Worm (Caenorhabditis elegans) whole organism, L1 larva: ENCODE results near the gene C14B9.3.

ENCODE experiments used
- C16A3.4 ChIP-seq: fragments of 150-350 bp; optimal IDR thresholded peaks from 2 replicates; lab custom pipeline; 2014; ENCODE audit warnings: missing biosample characterization, missing genetic modification characterization
- C34B4.2 ChIP-seq: sonication (generic microtip); optimal IDR thresholded peaks from 2 replicates; lab custom pipeline; 2017; ENCODE audit warnings: mild to moderate bottlenecking, missing genetic modification characterization, missing compliant biosample characterization
- aha-1 ChIP-seq: fragments of 150-350 bp; optimal IDR thresholded peaks from 2 replicates; lab custom pipeline; 2014; ENCODE audit warnings: missing biosample characterization, missing genetic modification characterization
- ama-1 ChIP-seq: fragments of 150-350 bp; optimal IDR thresholded peaks from 2 replicates; lab custom pipeline; 2014
- blmp-1 ChIP-seq: fragments of 150-350 bp; optimal IDR thresholded peaks from 2 replicates; lab custom pipeline; 2014; ENCODE audit warnings: missing biosample characterization, missing genetic modification characterization
- ceh-63 ChIP-seq: fragments of 200-800 bp; sonication (Bioruptor generic); optimal IDR thresholded peaks from 2 replicates; lab custom pipeline; 2018; ENCODE audit warnings: mild to moderate bottlenecking, missing genetic modification characterization, missing compliant biosample characterization
- ceh-82 ChIP-seq, 3 experiments: fragments of 150-350 bp in 1 of 3; sonication (generic microtip) in 2 of 3; optimal IDR thresholded peaks; 2 replicates each; lab custom pipeline; 2014 to 2017; ENCODE audit warnings: missing biosample characterization in 3 of 3, missing genetic modification characterization in 3 of 3
- ceh-88 ChIP-seq: fragments of 200-800 bp; sonication (Bioruptor generic); IDR thresholded peaks from 2 replicates; pipeline ENCODE4 v1.3.6; 2022; ENCODE audit warnings: missing genetic modification characterization, missing compliant biosample characterization
- dpl-1 ChIP-seq, 3 experiments: fragments of 150-350 bp in 2 of 3; sonication (generic microtip) in 1 of 3; optimal IDR thresholded peaks; 2 replicates each; lab custom pipeline; 2014 to 2017; ENCODE audit warnings: missing biosample characterization in 3 of 3, missing genetic modification characterization in 3 of 3, missing genetic modification reagents in 3 of 3
- dsc-1 ChIP-seq: sonication (generic microtip); optimal IDR thresholded peaks from 2 replicates; lab custom pipeline; 2016; ENCODE audit warnings: mild to moderate bottlenecking, missing genetic modification characterization, missing compliant biosample characterization
- efl-1 ChIP-seq, 4 experiments: fragments of 150-350 bp; optimal IDR thresholded peaks in 3 of 4; peaks in 1 of 4; 1 replicate in 1 of 4; 2 replicates in 3 of 4; lab custom pipeline; 2014; ENCODE audit warnings: missing biosample characterization in 2 of 4, missing genetic modification characterization in 2 of 4, missing genetic modification reagents in 2 of 4
- egl-13 ChIP-seq: sonication (generic microtip); optimal IDR thresholded peaks from 2 replicates; lab custom pipeline; 2016; ENCODE audit warnings: missing genotype, missing genetic modification reagents, missing genetic modification characterization, missing compliant biosample characterization
- egl-27 ChIP-seq, 2 experiments: fragments of 150-350 bp in 1 of 2; sonication (generic microtip); optimal IDR thresholded peaks; 3 replicates each; lab custom pipeline; 2017 to 2018; ENCODE audit warnings: missing biosample characterization in 2 of 2, missing genetic modification characterization in 2 of 2, missing genetic modification reagents in 2 of 2
- elt-2 ChIP-seq: sonication (generic microtip); optimal IDR thresholded peaks from 2 replicates; lab custom pipeline; 2016; ENCODE audit warnings: missing genetic modification characterization, mild to moderate bottlenecking, inconsistent platforms, missing compliant biosample characterization, missing genetic modification reagents
- ets-5 ChIP-seq: fragments of 200-800 bp; sonication (Bioruptor generic); IDR thresholded peaks from 2 replicates; pipeline ENCODE4 v1.3.6; 2022; ENCODE audit warnings: missing genetic modification characterization, missing compliant biosample characterization
- fkh-10 ChIP-seq: sonication (generic microtip); optimal IDR thresholded peaks from 2 replicates; lab custom pipeline; 2017; ENCODE audit warnings: missing biosample characterization, missing genetic modification reagents, missing genetic modification characterization
- fkh-8 ChIP-seq: sonication (generic microtip); optimal IDR thresholded peaks from 2 replicates; lab custom pipeline; 2016; ENCODE audit warnings: mild to moderate bottlenecking, missing genetic modification characterization, missing compliant biosample characterization
- fos-1 ChIP-seq: fragments of 150-350 bp; optimal IDR thresholded peaks from 2 replicates; lab custom pipeline; 2014; ENCODE audit warnings: missing biosample characterization, missing genetic modification characterization
- hlh-17 ChIP-seq: fragments of 200-800 bp; sonication (Bioruptor generic); optimal IDR thresholded peaks from 2 replicates; lab custom pipeline; 2018; ENCODE audit warnings: missing genetic modification characterization, mild to moderate bottlenecking, missing compliant biosample characterization, moderate library complexity, borderline replicate concordance
- hlh-4 ChIP-seq: sonication (generic microtip); optimal IDR thresholded peaks from 2 replicates; lab custom pipeline; 2016; ENCODE audit warnings: mild to moderate bottlenecking, missing genetic modification characterization, missing compliant biosample characterization
- hpl-2 ChIP-seq: fragments of 150-350 bp; optimal IDR thresholded peaks from 2 replicates; lab custom pipeline; 2014; ENCODE audit warnings: missing biosample characterization, missing genetic modification reagents, missing genetic modification characterization
- isw-1 ChIP-seq: fragments of 200-800 bp; sonication (Bioruptor generic); IDR thresholded peaks from 2 replicates; pipeline ENCODE4 v1.3.6; 2022; ENCODE audit warnings: missing genetic modification characterization, missing compliant biosample characterization
- jun-1 ChIP-seq: fragments of 150-350 bp; optimal IDR thresholded peaks from 2 replicates; lab custom pipeline; 2014; ENCODE audit warnings: missing biosample characterization, missing genetic modification reagents, missing genetic modification characterization
- lin-14 ChIP-seq: fragments of 200-800 bp; sonication (Bioruptor generic); optimal IDR thresholded peaks from 2 replicates; lab custom pipeline; 2018; ENCODE audit warnings: mild to moderate bottlenecking, missing genetic modification characterization, moderate library complexity, missing compliant biosample characterization
- lin-15B ChIP-seq: fragments of 150-350 bp; sonication (generic microtip); optimal IDR thresholded peaks from 3 replicates; lab custom pipeline; 2014; ENCODE audit warnings: missing biosample characterization, missing genetic modification characterization
- lir-3 ChIP-seq: sonication (generic microtip); optimal IDR thresholded peaks from 2 replicates; lab custom pipeline; 2016; ENCODE audit warnings: mild to moderate bottlenecking, missing genetic modification characterization, moderate library complexity, missing compliant biosample characterization; ENCODE audit not compliant: poor library complexity
- mab-9 ChIP-seq: fragments of 200-800 bp; sonication (Bioruptor generic); IDR thresholded peaks from 2 replicates; pipeline ENCODE4 v1.3.6; 2022; ENCODE audit warnings: missing genetic modification reagents, missing genetic modification characterization, missing compliant biosample characterization
- mdl-1 ChIP-seq, 2 experiments: fragments of 150-350 bp; optimal IDR thresholded peaks; 2 replicates each; lab custom pipeline; 2014 to 2017; ENCODE audit warnings: missing biosample characterization in 2 of 2, missing genetic modification characterization in 2 of 2, inconsistent platforms in 1 of 2
- mef-2 ChIP-seq: fragments of 150-350 bp; optimal IDR thresholded peaks from 2 replicates; lab custom pipeline; 2014; ENCODE audit warnings: missing biosample characterization, missing genetic modification characterization
- mep-1 ChIP-seq: fragments of 150-350 bp; optimal IDR thresholded peaks from 2 replicates; lab custom pipeline; 2014; ENCODE audit warnings: missing biosample characterization, missing genetic modification characterization
- nhr-12 ChIP-seq: sonication (generic microtip); optimal IDR thresholded peaks from 2 replicates; lab custom pipeline; 2017; ENCODE audit warnings: missing biosample characterization, missing genetic modification characterization
- nhr-19 ChIP-seq: fragments of 200-800 bp; sonication (Bioruptor generic); conservative IDR thresholded peaks from 2 replicates; pipeline ENCODE4 v1.3.6; 2022; ENCODE audit warnings: missing genetic modification characterization, missing compliant biosample characterization
- nhr-20 ChIP-seq: sonication (generic microtip); optimal IDR thresholded peaks from 2 replicates; lab custom pipeline; 2016; ENCODE audit warnings: mild to moderate bottlenecking, missing genetic modification characterization, missing compliant biosample characterization
- nhr-76 ChIP-seq: sonication (generic microtip); optimal IDR thresholded peaks from 2 replicates; lab custom pipeline; 2017; ENCODE audit warnings: missing biosample characterization, missing genetic modification characterization
- nhr-85 ChIP-seq: sonication (generic microtip); peaks from one replicate; lab custom pipeline; 2016; ENCODE audit warnings: missing genetic modification characterization, inconsistent platforms, missing compliant biosample characterization
- nhr-90 ChIP-seq: sonication (generic microtip); optimal IDR thresholded peaks from 2 replicates; lab custom pipeline; 2016; ENCODE audit warnings: mild to moderate bottlenecking, missing genetic modification characterization, missing compliant biosample characterization; ENCODE audit not compliant: poor library complexity
- pag-3 ChIP-seq: sonication (generic microtip); optimal IDR thresholded peaks from 2 replicates; lab custom pipeline; 2017; ENCODE audit warnings: missing genetic modification characterization, mild to moderate bottlenecking, missing compliant biosample characterization, antibody characterized with exemption, borderline replicate concordance; ENCODE audit not compliant: insufficient read depth
- pax-3 ChIP-seq: fragments of 200-800 bp; sonication (Bioruptor generic); optimal IDR thresholded peaks from 2 replicates; lab custom pipeline; 2018; ENCODE audit warnings: mild to moderate bottlenecking, missing genetic modification characterization, moderate library complexity, missing compliant biosample characterization
- skn-1 ChIP-seq: fragments of 150-350 bp; optimal IDR thresholded peaks from 2 replicates; lab custom pipeline; 2014; ENCODE audit warnings: missing biosample characterization, missing genetic modification characterization
- snu-23 ChIP-seq: sonication (generic microtip); optimal IDR thresholded peaks from 2 replicates; lab custom pipeline; 2016; ENCODE audit warnings: missing genetic modification characterization, missing compliant biosample characterization
- sptf-1 ChIP-seq: fragments of 150-350 bp; optimal IDR thresholded peaks from 2 replicates; lab custom pipeline; 2014; ENCODE audit warnings: missing biosample characterization, missing genetic modification characterization
- sup-37 ChIP-seq: fragments of 200-800 bp; sonication (Bioruptor generic); optimal IDR thresholded peaks from 2 replicates; lab custom pipeline; 2018; ENCODE audit warnings: mild to moderate bottlenecking, missing genetic modification characterization, missing compliant biosample characterization
- swsn-7 ChIP-seq: sonication (generic microtip); optimal IDR thresholded peaks from 2 replicates; lab custom pipeline; 2016; ENCODE audit warnings: missing genetic modification characterization, missing compliant biosample characterization
- tlp-1 ChIP-seq: fragments of 150-350 bp; optimal IDR thresholded peaks from 2 replicates; lab custom pipeline; 2014; ENCODE audit warnings: missing biosample characterization, missing genetic modification characterization
- unc-30 ChIP-seq: sonication (generic microtip); optimal IDR thresholded peaks from 2 replicates; lab custom pipeline; 2017; ENCODE audit warnings: missing biosample characterization, missing genetic modification characterization
- unc-62 ChIP-seq: fragments of 150-350 bp; optimal IDR thresholded peaks from 2 replicates; lab custom pipeline; 2014; ENCODE audit warnings: missing biosample characterization, missing genetic modification reagents, missing genetic modification characterization
- unc-98 ChIP-seq: fragments of 200-800 bp; sonication (Bioruptor generic); IDR thresholded peaks from 2 replicates; pipeline ENCODE4 v1.3.6; 2022; ENCODE audit warnings: missing genetic modification characterization, missing compliant biosample characterization
- vab-15 ChIP-seq: sonication (generic microtip); optimal IDR thresholded peaks from 2 replicates; lab custom pipeline; 2017; ENCODE audit warnings: missing genotype, mild to moderate bottlenecking, missing genetic modification characterization, missing compliant biosample characterization
- xbp-1 ChIP-seq: sonication (generic microtip); optimal IDR thresholded peaks from 2 replicates; lab custom pipeline; 2016; ENCODE audit warnings: missing genetic modification characterization, missing compliant biosample characterization
- zip-4 ChIP-seq: fragments of 200-800 bp; sonication (Bioruptor generic); optimal IDR thresholded peaks from 2 replicates; lab custom pipeline; 2018; ENCODE audit warnings: mild to moderate bottlenecking, missing genetic modification characterization, moderate library complexity, missing compliant biosample characterization
- ztf-11 ChIP-seq, 2 experiments: sonication (generic microtip); optimal IDR thresholded peaks; 2 replicates each; lab custom pipeline; 2016 to 2017; ENCODE audit warnings: missing genetic modification characterization in 2 of 2, missing biosample characterization in 1 of 2, missing compliant biosample characterization in 1 of 2

C14B9.3 gene

ce11 chrIII:8109459-8110057, 968 bp downstream of the C14B9.3 start (continued):
- TF ChIP-seq egl-13 (tag; lab: Kevin White, UChicago) (peak; percentile 44), ceh-88 (GFP tag; lab: Robert Waterston, UW) (peak; percentile 56), sptf-1 (tag; lab: Kevin White, UChicago) (no peak), unc-62 (GFP tag; lab: Kevin White, UChicago) (no peak), ztf-11 (tag; optimal IDR thresholded peaks at IDR 0.05; lab: Kevin White, UChicago) (peak in 1 of 2 experiments; percentile 51), snu-23 (peak; percentile 86), lin-15B (tag; lab: Kevin White, UChicago) (no peak), hlh-4 (no peak), ceh-82 (tag; optimal IDR thresholded peaks at IDR 0.05; lab: Kevin White, UChicago) (peak in 2 of 3 experiments; percentile 32 to 74), pax-3 (peak; percentile 55), nhr-76 (tag; lab: Kevin White, UChicago) (no peak), egl-27 (tag; optimal IDR thresholded peaks at IDR 0.05; lab: Kevin White, UChicago) (peak in 1 of 2 experiments; percentile 9), jun-1 (tag; lab: Kevin White, UChicago) (peak; percentile 42), elt-2 (tag; lab: Kevin White, UChicago) (no peak), aha-1 (no peak), dsc-1 (peak; percentile 79), nhr-12 (tag; lab: Kevin White, UChicago) (no peak), C34B4.2 (no peak), mdl-1 (tag; optimal IDR thresholded peaks at IDR 0.05; lab: Kevin White, UChicago) (peak in 1 of 2 experiments; percentile 80), ceh-63 (GFP tag; lab: Kevin White, UChicago) (no peak), sup-37 (GFP tag; lab: Kevin White, UChicago) (peak; percentile 31), fkh-10 (GFP tag; lab: Kevin White, UChicago) (peak; percentile 60), nhr-90 (tag; lab: Kevin White, UChicago) (peak; percentile 68), unc-98 (GFP tag; lab: Robert Waterston, UW) (no peak), fos-1 (tag; lab: Kevin White, UChicago) (peak; percentile 37), mab-9 (0 out of 2 replicates have a peak, but pooled peaks have one; percentile 24), dpl-1 (GFP tag; optimal IDR thresholded peaks at IDR 0.05; lab: Kevin White, UChicago) (peak; percentile 37 to 59 (median 56)), ets-5 (no peak), vab-15 (peak; percentile 55), skn-1 (peak; percentile 76), zip-4 (GFP tag; lab: Kevin White, UChicago) (peak; percentile 12), xbp-1 (tag; lab: Kevin White, UChicago) (peak; percentile 68), unc-30 (tag; lab: Kevin White, UChicago) (no peak), hlh-17 (GFP tag; lab: Kevin White, UChicago) (no peak), fkh-8 (tag; lab: Kevin White, UChicago) (peak; percentile 80), nhr-19 (GFP tag; lab: Robert Waterston, UW) (peak; percentile 74), pag-3 (no peak), lir-3 (peak; percentile 41), blmp-1 (tag; lab: Kevin White, UChicago) (peak; percentile 19), nhr-20 (tag; lab: Kevin White, UChicago) (peak; percentile 78), lin-14 (GFP tag; lab: Kevin White, UChicago) (peak; percentile 65), isw-1 (GFP tag; lab: Robert Waterston, UW) (peak; percentile 29; the same call in 1 of the 2 replicates), mep-1 (tag; lab: Kevin White, UChicago) (peak; percentile 75), C16A3.4 (peak; percentile 66), hpl-2 (no peak), nhr-85 (tag; lab: Kevin White, UChicago) (peak; percentile 78), swsn-7 (peak; percentile 79), efl-1 (optimal IDR thresholded peaks at IDR 0.05; lab: Kevin White, UChicago) (peak; percentile 62 to 68), efl-1 (GFP tag; optimal IDR thresholded peaks at IDR 0.05 in 1 of 2; lab: Kevin White, UChicago) (peak; percentile 50 to 96), tlp-1 (tag; lab: Kevin White, UChicago) (no peak), mef-2 (no peak), ama-1 (lab: Kevin White, UChicago) (no peak)
